Fruit fly (Drosophila melanogaster) whole organism, prepupa: ENCODE data around the gene CG1105.

ENCODE experiments used
- Blimp-1 ChIP-seq: fragments of 200-800 bp; sonication (Bioruptor generic); optimal IDR thresholded peaks from 3 replicates; lab custom pipeline; 2017; ENCODE audit warnings: missing biosample characterization, missing genetic modification characterization, mild to moderate bottlenecking, moderate library complexity, missing genetic modification reagents
- CG10631 ChIP-seq: fragments of 200-800 bp; sonication (Bioruptor generic); optimal IDR thresholded peaks from 2 replicates; lab custom pipeline; 2016; ENCODE audit warnings: missing biosample characterization, missing genetic modification characterization
- CG10669 ChIP-seq: fragments of 200-800 bp; sonication (Bioruptor generic); optimal IDR thresholded peaks from 3 replicates; lab custom pipeline; 2018; ENCODE audit warnings: missing biosample characterization, mild to moderate bottlenecking, missing genetic modification characterization, moderate library complexity
- CG11294 ChIP-seq: fragments of 200-800 bp; sonication (Bioruptor generic); IDR thresholded peaks from 2 replicates; pipeline ENCODE4 v1.3.6; 2022; ENCODE audit warnings: missing biosample characterization, missing genetic modification characterization
- CG11762 ChIP-seq: fragments of 200-800 bp; sonication (Bioruptor generic); optimal IDR thresholded peaks from 3 replicates; lab custom pipeline; 2016; ENCODE audit warnings: missing biosample characterization, missing genetic modification characterization; ENCODE audit not compliant: insufficient read depth
- CG11902 ChIP-seq: fragments of 200-800 bp; sonication (Bioruptor generic); optimal IDR thresholded peaks from 3 replicates; lab custom pipeline; 2016; ENCODE audit warnings: missing biosample characterization, missing genetic modification characterization
- CG15336 ChIP-seq: fragments of 200-800 bp; sonication (Bioruptor generic); IDR thresholded peaks from 2 replicates; pipeline ENCODE4 v1.3.6; 2022; ENCODE audit warnings: missing biosample characterization, missing genetic modification characterization
- CG1621 ChIP-seq: fragments of 200-800 bp; sonication (Bioruptor generic); optimal IDR thresholded peaks from 3 replicates; lab custom pipeline; 2018; ENCODE audit warnings: missing biosample characterization, mild to moderate bottlenecking, missing genetic modification characterization
- CG16779 ChIP-seq: fragments of 200-800 bp; sonication (Bioruptor generic); optimal IDR thresholded peaks from 3 replicates; lab custom pipeline; 2017; ENCODE audit warnings: missing biosample characterization, mild to moderate bottlenecking, missing genetic modification characterization
- CG3032 ChIP-seq: fragments of 200-800 bp; optimal IDR thresholded peaks from 2 replicates; lab custom pipeline; 2019; ENCODE audit warnings: missing biosample characterization, mild to moderate bottlenecking, missing genetic modification characterization, moderate library complexity
- CG32006 ChIP-seq: fragments of 200-800 bp; sonication (Bioruptor generic); optimal IDR thresholded peaks from 3 replicates; lab custom pipeline; 2017; ENCODE audit warnings: missing biosample characterization, mild to moderate bottlenecking, missing genetic modification characterization
- CG3919 ChIP-seq: fragments of 200-800 bp; sonication (Bioruptor generic); optimal IDR thresholded peaks from 3 replicates; lab custom pipeline; 2016; ENCODE audit warnings: missing biosample characterization, missing genetic modification characterization
- CG4318 ChIP-seq: fragments of 200-800 bp; sonication (Bioruptor generic); optimal IDR thresholded peaks from 3 replicates; lab custom pipeline; 2017; ENCODE audit warnings: missing biosample characterization, mild to moderate bottlenecking, missing genetic modification characterization
- CG6163 ChIP-seq: fragments of 200-800 bp; sonication (Bioruptor generic); IDR thresholded peaks from 3 replicates; pipeline ENCODE4 v1.3.6; 2022; ENCODE audit warnings: missing biosample characterization, missing genetic modification characterization
- CG6854 ChIP-seq: fragments of 200-800 bp; sonication (Bioruptor generic); optimal IDR thresholded peaks from 2 replicates; lab custom pipeline; 2017; ENCODE audit warnings: missing biosample characterization, mild to moderate bottlenecking, missing genetic modification characterization
- CG7368 ChIP-seq: fragments of 200-800 bp; sonication (Bioruptor generic); optimal IDR thresholded peaks from 3 replicates; lab custom pipeline; 2016; ENCODE audit warnings: missing biosample characterization, missing genetic modification characterization
- CG8119 ChIP-seq: fragments of 200-800 bp; sonication (Bioruptor generic); IDR thresholded peaks from 3 replicates; pipeline ENCODE4 v1.3.6; 2022; ENCODE audit warnings: missing biosample characterization, missing genetic modification characterization
- CG8319 ChIP-seq: fragments of 200-800 bp; sonication (Bioruptor generic); optimal IDR thresholded peaks from 3 replicates; lab custom pipeline; 2016; ENCODE audit warnings: missing biosample characterization, missing genetic modification characterization
- Eip75B ChIP-seq: fragments of 200-800 bp; sonication (Bioruptor generic); optimal IDR thresholded peaks from 3 replicates; lab custom pipeline; 2016; ENCODE audit warnings: missing biosample characterization, missing genetic modification characterization
- Eip78C ChIP-seq: fragments of 200-800 bp; sonication (Bioruptor generic); peaks from one replicate; lab custom pipeline; 2016; ENCODE audit warnings: missing biosample characterization, missing genetic modification characterization
- Ets21C ChIP-seq: fragments of 200-800 bp; sonication (Bioruptor generic); optimal IDR thresholded peaks from 3 replicates; lab custom pipeline; 2016; ENCODE audit warnings: missing biosample characterization, missing genetic modification characterization
- Ets96B ChIP-seq: fragments of 200-800 bp; optimal IDR thresholded peaks from 2 replicates; lab custom pipeline; 2019; ENCODE audit warnings: missing biosample characterization, mild to moderate bottlenecking, missing genetic modification characterization, moderate library complexity
- Gug ChIP-seq: fragments of 200-800 bp; sonication (Bioruptor generic); IDR thresholded peaks from 2 replicates; pipeline ENCODE4 v1.3.6; 2022; ENCODE audit warnings: missing biosample characterization, missing genetic modification characterization
- Hr4 ChIP-seq: fragments of 200-800 bp; sonication (Bioruptor generic); optimal IDR thresholded peaks from 3 replicates; lab custom pipeline; 2016; ENCODE audit warnings: missing biosample characterization, missing genetic modification characterization
- Lpt ChIP-seq: fragments of 200-800 bp; sonication (Bioruptor generic); optimal IDR thresholded peaks from 3 replicates; lab custom pipeline; 2016; ENCODE audit warnings: missing biosample characterization, missing genetic modification characterization
- Met ChIP-seq: fragments of 200-800 bp; sonication (Bioruptor generic); optimal IDR thresholded peaks from 3 replicates; lab custom pipeline; 2016; ENCODE audit warnings: missing biosample characterization, missing genetic modification characterization
- OdsH ChIP-seq: fragments of 200-800 bp; sonication (Bioruptor generic); optimal IDR thresholded peaks from 3 replicates; lab custom pipeline; 2016; ENCODE audit warnings: missing biosample characterization, missing genetic modification characterization
- Smox ChIP-seq: fragments of 200-800 bp; sonication (Bioruptor generic); optimal IDR thresholded peaks from 3 replicates; lab custom pipeline; 2016; ENCODE audit warnings: missing biosample characterization, missing genetic modification characterization
- Sox102F ChIP-seq: fragments of 200-800 bp; sonication (Bioruptor generic); optimal IDR thresholded peaks from 2 replicates; lab custom pipeline; 2016; ENCODE audit warnings: missing biosample characterization, mild to moderate bottlenecking, missing genetic modification characterization
- Sox14 ChIP-seq: fragments of 200-800 bp; sonication (Bioruptor generic); optimal IDR thresholded peaks from 3 replicates; lab custom pipeline; 2016; ENCODE audit warnings: missing biosample characterization, missing genetic modification characterization
- Sox15 ChIP-seq: fragments of 200-800 bp; sonication (Bioruptor generic); optimal IDR thresholded peaks from 3 replicates; lab custom pipeline; 2016; ENCODE audit warnings: missing biosample characterization, missing genetic modification characterization
- achi ChIP-seq: fragments of 200-800 bp; sonication (Bioruptor generic); optimal IDR thresholded peaks from 3 replicates; lab custom pipeline; 2016; ENCODE audit warnings: missing biosample characterization, missing genetic modification characterization
- acj6 ChIP-seq: fragments of 200-800 bp; sonication (Bioruptor generic); optimal IDR thresholded peaks from 3 replicates; lab custom pipeline; 2016; ENCODE audit warnings: missing biosample characterization, missing genetic modification characterization
- cyc ChIP-seq: fragments of 200-800 bp; sonication (Bioruptor generic); optimal IDR thresholded peaks from 3 replicates; lab custom pipeline; 2016; ENCODE audit warnings: missing biosample characterization, missing genetic modification characterization
- dac ChIP-seq: fragments of 200-800 bp; sonication (Bioruptor generic); optimal IDR thresholded peaks from 2 replicates; lab custom pipeline; 2017; ENCODE audit warnings: missing biosample characterization, mild to moderate bottlenecking, missing genetic modification characterization
- dsx ChIP-seq: fragments of 200-800 bp; optimal IDR thresholded peaks from 3 replicates; lab custom pipeline; 2019; ENCODE audit warnings: missing biosample characterization, mild to moderate bottlenecking, missing genetic modification characterization, moderate library complexity; ENCODE audit not compliant: poor library complexity, severe bottlenecking
- eg ChIP-seq: fragments of 200-800 bp; sonication (Bioruptor generic); IDR thresholded peaks from 3 replicates; pipeline ENCODE4 v1.3.6; 2022; ENCODE audit warnings: missing biosample characterization, missing genetic modification characterization
- fd59A ChIP-seq: fragments of 200-800 bp; sonication (Bioruptor generic); optimal IDR thresholded peaks from 2 replicates; lab custom pipeline; 2017; ENCODE audit warnings: missing biosample characterization, mild to moderate bottlenecking, missing genetic modification characterization, missing genetic modification reagents
- fd85E ChIP-seq: fragments of 200-800 bp; sonication (Bioruptor generic); optimal IDR thresholded peaks from 3 replicates; lab custom pipeline; 2016; ENCODE audit warnings: missing biosample characterization, missing genetic modification characterization
- fkh ChIP-seq: fragments of 200-800 bp; sonication (Bioruptor generic); optimal IDR thresholded peaks from 3 replicates; lab custom pipeline; 2017; ENCODE audit warnings: missing biosample characterization, mild to moderate bottlenecking, missing genetic modification characterization, moderate library complexity
- lz ChIP-seq: fragments of 200-800 bp; sonication (Bioruptor generic); optimal IDR thresholded peaks from 3 replicates; lab custom pipeline; 2016; ENCODE audit warnings: missing biosample characterization, missing genetic modification characterization
- salr ChIP-seq, 2 experiments: fragments of 200-800 bp; sonication (Bioruptor generic); optimal IDR thresholded peaks; 3 replicates each; lab custom pipeline; 2016 to 2018; ENCODE audit warnings: missing biosample characterization in 2 of 2, missing genetic modification characterization in 2 of 2, mild to moderate bottlenecking in 1 of 2
- spab ChIP-seq: fragments of 200-800 bp; sonication (Bioruptor generic); optimal IDR thresholded peaks from 2 replicates; lab custom pipeline; 2017; ENCODE audit warnings: missing biosample characterization, mild to moderate bottlenecking, missing genetic modification characterization, missing genetic modification reagents
- ss ChIP-seq, 2 experiments: fragments of 200-800 bp; sonication (Bioruptor generic); optimal IDR thresholded peaks; 2 replicates in 1 of 2; 3 replicates in 1 of 2; lab custom pipeline; 2017 to 2018; ENCODE audit warnings: mild to moderate bottlenecking in 2 of 2, missing biosample characterization in 2 of 2, missing genetic modification characterization in 2 of 2, moderate library complexity in 1 of 2
- svp ChIP-seq: fragments of 200-800 bp; sonication (Bioruptor generic); peaks from one replicate; lab custom pipeline; 2016; ENCODE audit warnings: missing biosample characterization, missing genetic modification characterization
- topi ChIP-seq: fragments of 200-800 bp; sonication (Bioruptor generic); optimal IDR thresholded peaks from 3 replicates; lab custom pipeline; 2016; ENCODE audit warnings: missing biosample characterization, missing genetic modification characterization
- vri ChIP-seq: fragments of 200-800 bp; sonication (Bioruptor generic); optimal IDR thresholded peaks from 3 replicates; lab custom pipeline; 2016; ENCODE audit warnings: missing biosample characterization, mild to moderate bottlenecking, missing genetic modification characterization

The CG1105 gene

dm6 chr3R:7076293-7076981 is 9.5 kb upstream of the CG1105 start (continued):
- TF ChIP-seq Sox15 (GFP tag; lab: Kevin White, UChicago) (no peak), vri (no peak), dac (GFP tag; lab: Kevin White, UChicago) (no peak), Ets96B (tag; lab: Kevin White, UChicago) (no peak), topi (GFP tag; lab: Kevin White, UChicago) (no peak), dsx (GFP tag; lab: Kevin White, UChicago) (no peak), Smox (GFP tag; lab: Kevin White, UChicago) (no peak), CG8119 (GFP tag; lab: Robert Waterston, UW) (no peak), Eip78C (no peak), CG4318 (GFP tag; lab: Kevin White, UChicago) (no peak), salr (GFP tag; optimal IDR thresholded peaks at IDR 0.05; lab: Kevin White, UChicago) (no peak), achi (GFP tag; lab: Kevin White, UChicago) (peak; percentile 0), CG10669 (no peak), CG6163 (no peak), CG11762 (GFP tag; lab: Kevin White, UChicago) (no peak), CG1621 (no peak), CG8319 (GFP tag; lab: Kevin White, UChicago) (no peak)
- TF ChIP-seq, all 60 proteins: peak for 8

DNA sequence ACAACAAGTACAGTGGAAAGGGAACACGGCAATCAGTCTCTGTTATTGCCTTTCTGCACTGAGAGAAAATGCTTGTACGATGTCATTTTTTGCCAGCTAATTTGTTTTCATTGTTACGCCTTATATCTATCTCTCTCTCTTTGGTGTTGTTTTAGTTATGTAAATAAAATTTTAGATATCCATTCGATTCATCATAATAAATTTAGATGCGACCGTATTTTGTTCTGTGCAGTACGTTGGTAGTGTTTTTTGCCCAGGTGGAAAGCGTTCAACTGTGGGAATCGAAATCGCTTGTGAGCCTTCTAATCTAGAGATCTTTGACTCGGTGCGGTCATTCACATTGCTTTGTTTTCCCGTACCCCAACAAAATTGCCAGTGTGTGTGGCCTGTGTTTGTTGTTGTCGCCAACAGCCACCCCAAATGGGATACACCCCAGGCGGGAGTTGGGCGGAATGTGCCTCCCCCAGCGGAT is 8.8 kb upstream of the CG1105 start:
- TF ChIP-seq fd85E (peak; percentile 84), CG11294 (GFP tag; lab: Robert Waterston, UW) (no peak), Eip75B (GFP tag; lab: Kevin White, UChicago) (peak; percentile 95), Sox102F (GFP tag; lab: Kevin White, UChicago) (peak; percentile 97), achi (GFP tag; lab: Kevin White, UChicago) (peak; percentile 93), dac (GFP tag; lab: Kevin White, UChicago) (peak; percentile 74), acj6 (GFP tag; lab: Kevin White, UChicago) (peak; percentile 95), CG16779 (tag; lab: Kevin White, UChicago) (peak; percentile 80), Met (GFP tag; lab: Kevin White, UChicago) (peak; percentile 97), Sox15 (GFP tag; lab: Kevin White, UChicago) (peak; percentile 85), Ets96B (tag; lab: Kevin White, UChicago) (peak; percentile 91), CG7368 (GFP tag; lab: Kevin White, UChicago) (peak; percentile 94), Blimp-1 (GFP tag; lab: Kevin White, UChicago) (peak; percentile 89), fkh (peak; percentile 69), CG15336 (GFP tag; lab: Robert Waterston, UW) (no peak), cyc (GFP tag; lab: Kevin White, UChicago) (peak; percentile 96), CG32006 (GFP tag; lab: Kevin White, UChicago) (peak; percentile 93), CG11902 (GFP tag; lab: Kevin White, UChicago) (peak; percentile 91), lz (peak; percentile 93), CG1621 (peak; percentile 82), Eip78C (peak; percentile 99), CG3919 (peak; percentile 95), CG3032 (tag; lab: Kevin White, UChicago) (peak; percentile 89), svp (GFP tag; lab: Kevin White, UChicago) (peak; percentile 99), CG10631 (GFP tag; lab: Kevin White, UChicago) (peak; percentile 92), OdsH (GFP tag; lab: Kevin White, UChicago) (peak; percentile 95), fd59A (GFP tag; lab: Kevin White, UChicago) (peak; percentile 87), Hr4 (GFP tag; lab: Kevin White, UChicago) (peak; percentile 93), CG4318 (GFP tag; lab: Kevin White, UChicago) (peak; percentile 85), Gug (GFP tag; lab: Robert Waterston, UW) (no peak), CG11762 (GFP tag; lab: Kevin White, UChicago) (peak; percentile 90), spab (GFP tag; lab: Kevin White, UChicago) (peak; percentile 90), Sox14 (GFP tag; lab: Kevin White, UChicago) (peak; percentile 97), eg (no peak), Lpt (GFP tag; lab: Kevin White, UChicago) (peak; percentile 89), CG6163 (no peak), CG8319 (GFP tag; lab: Kevin White, UChicago) (peak; percentile 89), ss (GFP tag; optimal IDR thresholded peaks at IDR 0.05; lab: Kevin White, UChicago) (peak; percentile 85 to 88), salr (GFP tag; optimal IDR thresholded peaks at IDR 0.05; lab: Kevin White, UChicago) (peak; percentile 83 to 86), CG6854 (GFP tag; lab: Kevin White, UChicago) (peak; percentile 88), Ets21C (GFP tag; lab: Kevin White, UChicago) (peak; percentile 91)
